Worm (Caenorhabditis elegans) whole organism, L2 larva: ENCODE results near the gene dyf-6.

Source experiments
- F13H6.1 ChIP-seq: sonication (generic microtip); optimal IDR thresholded peaks from 2 replicates; lab custom pipeline; 2016; ENCODE audit warnings: missing genetic modification characterization, missing compliant biosample characterization
- Y55F3AM.14 ChIP-seq: fragments of 200-800 bp; sonication (Bioruptor generic); optimal IDR thresholded peaks from 2 replicates; lab custom pipeline; 2018; ENCODE audit warnings: mild to moderate bottlenecking, missing genetic modification characterization, missing compliant biosample characterization
- ZK546.5 ChIP-seq: sonication (generic microtip); optimal IDR thresholded peaks from 2 replicates; lab custom pipeline; 2017; ENCODE audit warnings: missing biosample characterization, missing genetic modification characterization
- ama-1 ChIP-seq: fragments of 150-350 bp; optimal IDR thresholded peaks from 2 replicates; lab custom pipeline; 2018; ENCODE audit warnings: inconsistent platforms
- blmp-1 ChIP-seq: sonication (generic microtip); optimal IDR thresholded peaks from 2 replicates; lab custom pipeline; 2017; ENCODE audit warnings: missing genetic modification characterization, mild to moderate bottlenecking, missing compliant biosample characterization, antibody characterized with exemption, moderate library complexity; ENCODE audit not compliant: insufficient read depth
- ceh-16 ChIP-seq: fragments of 150-350 bp; optimal IDR thresholded peaks from 2 replicates; lab custom pipeline; 2014; ENCODE audit warnings: missing biosample characterization, missing genetic modification characterization
- ceh-82 ChIP-seq: fragments of 150-350 bp; optimal IDR thresholded peaks from 2 replicates; lab custom pipeline; 2014; ENCODE audit warnings: missing biosample characterization, missing genetic modification characterization
- crh-2 ChIP-seq: sonication (generic microtip); optimal IDR thresholded peaks from 2 replicates; lab custom pipeline; 2017; ENCODE audit warnings: missing biosample characterization, missing genetic modification characterization
- dmd-4 ChIP-seq: sonication (generic microtip); optimal IDR thresholded peaks from 2 replicates; lab custom pipeline; 2017; ENCODE audit warnings: missing biosample characterization, missing genetic modification characterization
- egl-27 ChIP-seq: sonication (generic microtip); optimal IDR thresholded peaks from 3 replicates; lab custom pipeline; 2017; ENCODE audit warnings: missing biosample characterization, missing genetic modification reagents, missing genetic modification characterization
- elt-1 ChIP-seq: fragments of 150-350 bp; optimal IDR thresholded peaks from 2 replicates; lab custom pipeline; 2014; ENCODE audit warnings: missing biosample characterization, missing genetic modification characterization
- elt-3 ChIP-seq: sonication (generic microtip); optimal IDR thresholded peaks from 2 replicates; lab custom pipeline; 2017; ENCODE audit warnings: missing biosample characterization, missing genetic modification characterization
- fos-1 ChIP-seq: fragments of 150-350 bp; optimal IDR thresholded peaks from 2 replicates; lab custom pipeline; 2014; ENCODE audit warnings: missing biosample characterization, missing genetic modification characterization
- gmeb-1 ChIP-seq: fragments of 150-350 bp; optimal IDR thresholded peaks from 2 replicates; lab custom pipeline; 2014; ENCODE audit warnings: missing biosample characterization, missing genetic modification characterization
- lin-11 ChIP-seq: fragments of 150-350 bp; sonication (generic microtip); optimal IDR thresholded peaks from 2 replicates; lab custom pipeline; 2014; ENCODE audit warnings: missing biosample characterization, missing genetic modification characterization, inconsistent platforms, mixed read lengths
- lin-13 ChIP-seq: fragments of 150-350 bp; optimal IDR thresholded peaks from 2 replicates; lab custom pipeline; 2014; ENCODE audit warnings: missing biosample characterization, missing genetic modification reagents, missing genetic modification characterization
- lin-39 ChIP-seq: fragments of 150-350 bp; optimal IDR thresholded peaks from 2 replicates; lab custom pipeline; 2014; ENCODE audit warnings: missing biosample characterization, missing genetic modification reagents, missing genetic modification characterization
- lsy-2 ChIP-seq, 2 experiments: fragments of 150-350 bp in 1 of 2; sonication (generic microtip) in 1 of 2; optimal IDR thresholded peaks; 2 replicates each; lab custom pipeline; 2014 to 2017; ENCODE audit warnings: missing biosample characterization in 2 of 2, missing genetic modification characterization in 2 of 2
- mab-5 ChIP-seq: fragments of 150-350 bp; optimal IDR thresholded peaks from 2 replicates; lab custom pipeline; 2014; ENCODE audit warnings: missing biosample characterization, missing genetic modification characterization
- mbf-1 ChIP-seq: sonication (generic microtip); optimal IDR thresholded peaks from 2 replicates; lab custom pipeline; 2017; ENCODE audit warnings: missing biosample characterization, missing genetic modification characterization
- nhr-10 ChIP-seq: sonication (generic microtip); optimal IDR thresholded peaks from 2 replicates; lab custom pipeline; 2017; ENCODE audit warnings: missing biosample characterization, missing genetic modification characterization
- nhr-11 ChIP-seq: fragments of 150-350 bp; optimal IDR thresholded peaks from 2 replicates; lab custom pipeline; 2014; ENCODE audit warnings: missing biosample characterization, missing genetic modification characterization
- nhr-12 ChIP-seq: fragments of 150-350 bp; optimal IDR thresholded peaks from 2 replicates; lab custom pipeline; 2014; ENCODE audit warnings: missing biosample characterization, missing genetic modification characterization
- nhr-129 ChIP-seq: fragments of 150-350 bp; optimal IDR thresholded peaks from 2 replicates; lab custom pipeline; 2014; ENCODE audit warnings: missing biosample characterization, missing genetic modification characterization
- nhr-21 ChIP-seq: fragments of 150-350 bp; optimal IDR thresholded peaks from 2 replicates; lab custom pipeline; 2014; ENCODE audit warnings: missing biosample characterization, missing genetic modification characterization
- nhr-23 ChIP-seq: fragments of 150-350 bp; optimal IDR thresholded peaks from 2 replicates; lab custom pipeline; 2014; ENCODE audit warnings: missing biosample characterization, missing genetic modification reagents, missing genetic modification characterization
- nhr-237 ChIP-seq: fragments of 150-350 bp; optimal IDR thresholded peaks from 2 replicates; lab custom pipeline; 2014; ENCODE audit warnings: missing biosample characterization, missing genetic modification characterization
- nhr-25 ChIP-seq: fragments of 150-350 bp; sonication (generic microtip); optimal IDR thresholded peaks from 3 replicates; lab custom pipeline; 2014; ENCODE audit warnings: missing biosample characterization, missing genetic modification characterization
- nhr-6 ChIP-seq: fragments of 150-350 bp; optimal IDR thresholded peaks from 2 replicates; lab custom pipeline; 2014; ENCODE audit warnings: missing biosample characterization, missing genetic modification characterization
- nhr-77 ChIP-seq: fragments of 150-350 bp; optimal IDR thresholded peaks from 2 replicates; lab custom pipeline; 2014; ENCODE audit warnings: missing biosample characterization, missing genetic modification characterization
- sem-4 ChIP-seq: fragments of 150-350 bp; optimal IDR thresholded peaks from 2 replicates; lab custom pipeline; 2014; ENCODE audit warnings: missing biosample characterization, missing genetic modification reagents, missing genetic modification characterization
- sma-3 ChIP-seq: sonication (generic microtip); optimal IDR thresholded peaks from 2 replicates; lab custom pipeline; 2016; ENCODE audit warnings: missing genetic modification reagents, missing genetic modification characterization, missing compliant biosample characterization
- sma-9 ChIP-seq, 2 experiments: fragments of 150-350 bp in 1 of 2; sonication (generic microtip) in 1 of 2; optimal IDR thresholded peaks; 2 replicates each; lab custom pipeline; 2014 to 2016; ENCODE audit warnings: missing genetic modification characterization in 2 of 2, mild to moderate bottlenecking in 1 of 2, missing biosample characterization in 1 of 2, missing compliant biosample characterization in 1 of 2, missing genetic modification reagents in 1 of 2, moderate library complexity in 1 of 2
- snpc-4 ChIP-seq: fragments of 150-350 bp; optimal IDR thresholded peaks from 2 replicates; lab custom pipeline; 2014; ENCODE audit warnings: missing biosample characterization, missing genetic modification characterization
- unc-55 ChIP-seq: fragments of 150-350 bp; sonication (generic microtip); optimal IDR thresholded peaks from 3 replicates; lab custom pipeline; 2014; ENCODE audit warnings: missing biosample characterization, missing genetic modification reagents, missing genetic modification characterization
- zag-1 ChIP-seq: fragments of 150-350 bp; optimal IDR thresholded peaks from 2 replicates; lab custom pipeline; 2014; ENCODE audit warnings: missing biosample characterization, missing genetic modification characterization
- ztf-1 ChIP-seq: fragments of 200-800 bp; sonication (Bioruptor generic); conservative IDR thresholded peaks from 2 replicates; pipeline ENCODE4 v1.3.6; 2022; ENCODE audit warnings: missing genetic modification characterization, missing compliant biosample characterization
- ztf-4 ChIP-seq: fragments of 150-350 bp; optimal IDR thresholded peaks from 2 replicates; lab custom pipeline; 2014; ENCODE audit warnings: missing biosample characterization, missing genetic modification characterization

Gene dyf-6

ce11 chrX:10429203-10429602, 42.9 kb upstream of the dyf-6 start:
- TF ChIP-seq nhr-129 (peak; percentile 1), ceh-82 (tag; lab: Kevin White, UChicago) (no peak), lin-11 (no peak), nhr-25 (tag; lab: Kevin White, UChicago) (peak; percentile 20), sma-3 (no peak), fos-1 (tag; lab: Kevin White, UChicago) (peak; percentile 21), ZK546.5 (tag; lab: Kevin White, UChicago) (no peak), mab-5 (no peak), elt-1 (tag; lab: Kevin White, UChicago) (no peak), elt-3 (tag; lab: Kevin White, UChicago) (no peak), nhr-11 (no peak), lsy-2 (tag; optimal IDR thresholded peaks at IDR 0.05; lab: Kevin White, UChicago) (no peak), nhr-237 (tag; lab: Kevin White, UChicago) (no peak), lin-13 (GFP tag; lab: Kevin White, UChicago) (no peak)
- TF ChIP-seq, all 48 proteins: peak for 3

- TF ChIP-seq lin-39 (tag; lab: Kevin White, UChicago) (no peak), nhr-25 (tag; lab: Kevin White, UChicago) (no peak), nhr-10 (tag; lab: Kevin White, UChicago) (no peak), nhr-12 (tag; lab: Kevin White, UChicago) (no peak), lsy-2 (tag; optimal IDR thresholded peaks at IDR 0.05; lab: Kevin White, UChicago) (no peak), fos-1 (tag; lab: Kevin White, UChicago) (no peak), egl-27 (tag; lab: Kevin White, UChicago) (no peak)
- TF ChIP-seq, all 48 proteins: peak for 0
These were observed 42.2 kb upstream of the dyf-6 start, which contains the start of gene mig-15 for ce11 chrX:10428557-10428956. Gene mig-15, minus strand, starts transcription at chrX:10428657.

ce11 chrX:10428109-10428508, 41.8 kb upstream of the dyf-6 start:
- TF ChIP-seq sma-9 (GFP tag; optimal IDR thresholded peaks at IDR 0.05; lab: Kevin White, UChicago), result no peak
- no peak for TF ChIP-seq sma-9 (tag; optimal IDR thresholded peaks at IDR 0.05; lab: Kevin White, UChicago)
- no peak for TF ChIP-seq ztf-1 (GFP tag; lab: Robert Waterston, UW)
- TF ChIP-seq unc-55 (GFP tag; lab: Kevin White, UChicago), result peak; percentile 9
- TF ChIP-seq nhr-6 (tag; lab: Kevin White, UChicago), result no peak
- no peak for TF ChIP-seq mbf-1
- TF ChIP-seq ztf-4 (tag; lab: Kevin White, UChicago), result no peak

ce11 chrX:10424744-10425143, 38.4 kb upstream of the dyf-6 start:
- TF ChIP-seq dmd-4 (tag; lab: Kevin White, UChicago) (no peak), zag-1 (tag; lab: Kevin White, UChicago) (no peak), nhr-6 (tag; lab: Kevin White, UChicago) (no peak), lin-39 (tag; lab: Kevin White, UChicago) (no peak), sma-9 (GFP tag; optimal IDR thresholded peaks at IDR 0.05; lab: Kevin White, UChicago) (no peak), sma-9 (tag; optimal IDR thresholded peaks at IDR 0.05; lab: Kevin White, UChicago) (no peak), snpc-4 (tag; lab: Kevin White, UChicago) (no peak), lin-11 (no peak)

- no peak for TF ChIP-seq nhr-237 (tag; lab: Kevin White, UChicago)
- no peak for TF ChIP-seq ztf-1 (GFP tag; lab: Robert Waterston, UW)
- TF ChIP-seq lin-13 (GFP tag; lab: Kevin White, UChicago), result no peak
- no peak for TF ChIP-seq lsy-2 (tag; optimal IDR thresholded peaks at IDR 0.05; lab: Kevin White, UChicago)
- TF ChIP-seq unc-55 (GFP tag; lab: Kevin White, UChicago), result no peak
- TF ChIP-seq nhr-11, result no peak
- no peak for TF ChIP-seq egl-27 (tag; lab: Kevin White, UChicago)
- TF ChIP-seq ceh-16 (tag; lab: Kevin White, UChicago), result no peak
- TF ChIP-seq, all 48 proteins: peak for 0
These were observed 36.4 kb upstream of the dyf-6 start for ce11 chrX:10422714-10423113.

ce11 chrX:10419743-10420142, 33.4 kb upstream of the dyf-6 start, which contains the start of gene cdk-11.2:
Gene cdk-11.2, minus strand, starts transcription at chrX:10419765.
- TF ChIP-seq F13H6.1 (tag; lab: Kevin White, UChicago) (peak; percentile 27), ztf-1 (GFP tag; lab: Robert Waterston, UW) (no peak), nhr-25 (tag; lab: Kevin White, UChicago) (no peak), gmeb-1 (tag; lab: Kevin White, UChicago) (no peak), ZK546.5 (tag; lab: Kevin White, UChicago) (no peak), nhr-10 (tag; lab: Kevin White, UChicago) (no peak), nhr-237 (tag; lab: Kevin White, UChicago) (no peak), lin-13 (GFP tag; lab: Kevin White, UChicago) (peak; percentile 16), blmp-1 (tag; lab: Kevin White, UChicago) (peak; percentile 8), nhr-77 (tag; lab: Kevin White, UChicago) (no peak), dmd-4 (tag; lab: Kevin White, UChicago) (no peak), Y55F3AM.14 (no peak), sma-9 (GFP tag; optimal IDR thresholded peaks at IDR 0.05; lab: Kevin White, UChicago) (peak; percentile 67), sma-9 (tag; optimal IDR thresholded peaks at IDR 0.05; lab: Kevin White, UChicago) (no peak), nhr-12 (tag; lab: Kevin White, UChicago) (no peak), crh-2 (tag; lab: Kevin White, UChicago) (peak; percentile 64), egl-27 (tag; lab: Kevin White, UChicago) (no peak), nhr-129 (peak; percentile 86), elt-3 (tag; lab: Kevin White, UChicago) (no peak), nhr-21 (tag; lab: Kevin White, UChicago) (peak; percentile 44), lsy-2 (tag; optimal IDR thresholded peaks at IDR 0.05; lab: Kevin White, UChicago) (peak; percentile 34 to 67), nhr-6 (tag; lab: Kevin White, UChicago) (no peak), elt-1 (tag; lab: Kevin White, UChicago) (no peak), nhr-23 (tag; lab: Kevin White, UChicago) (no peak), sem-4 (peak; percentile 49), ama-1 (no peak)
